Worm (Caenorhabditis elegans) whole organism, young adult: ENCODE measurements around the gene nuaf-1.
A peak's percentile ranks its signal among the peaks of the same experiment; 100 is the strongest.

Source experiments
- B0261.1 ChIP-seq: sonication (generic microtip); optimal IDR thresholded peaks from 2 replicates; lab custom pipeline; 2016; ENCODE audit warnings: mild to moderate bottlenecking, missing genetic modification characterization, moderate library complexity, missing compliant biosample characterization
- B0336.3 ChIP-seq: fragments of 200-800 bp; sonication (Bioruptor generic); IDR thresholded peaks from 2 replicates; pipeline ENCODE4 v1.3.6; 2022; ENCODE audit warnings: missing genetic modification characterization, missing compliant biosample characterization
- D2030.7 ChIP-seq: fragments of 200-800 bp; sonication (Bioruptor generic); IDR thresholded peaks from 2 replicates; pipeline ENCODE4 v1.3.6; 2022; ENCODE audit warnings: missing genetic modification reagents, missing genetic modification characterization, missing compliant biosample characterization
- F23B12.7 ChIP-seq: sonication (generic microtip); optimal IDR thresholded peaks from 2 replicates; lab custom pipeline; 2017; ENCODE audit warnings: missing genetic modification characterization, mild to moderate bottlenecking, missing compliant biosample characterization, antibody characterized with exemption, moderate library complexity; ENCODE audit not compliant: insufficient read depth
- F37B4.10 ChIP-seq: fragments of 200-800 bp; sonication (Bioruptor generic); IDR thresholded peaks from 2 replicates; pipeline ENCODE4 v1.3.6; 2022; ENCODE audit warnings: missing genetic modification characterization, missing compliant biosample characterization
- F39B2.1 ChIP-seq: fragments of 200-800 bp; sonication (Bioruptor generic); IDR thresholded peaks from 2 replicates; pipeline ENCODE4 v1.3.6; 2022; ENCODE audit warnings: missing genetic modification reagents, missing genetic modification characterization, missing compliant biosample characterization
- F49E8.2 ChIP-seq: sonication (generic microtip); optimal IDR thresholded peaks from 3 replicates; lab custom pipeline; 2017; ENCODE audit warnings: missing genetic modification characterization, mild to moderate bottlenecking, missing compliant biosample characterization, antibody characterized with exemption, moderate library complexity; ENCODE audit not compliant: insufficient read depth
- F52B5.7 ChIP-seq: sonication (generic microtip); optimal IDR thresholded peaks from 2 replicates; lab custom pipeline; 2016; ENCODE audit warnings: mild to moderate bottlenecking, missing genetic modification characterization, missing compliant biosample characterization
- K11D2.4 ChIP-seq: fragments of 200-800 bp; sonication (Bioruptor generic); IDR thresholded peaks from 2 replicates; pipeline ENCODE4 v1.3.6; 2022; ENCODE audit warnings: missing genetic modification reagents, missing genetic modification characterization, missing compliant biosample characterization
- Y53G8AR.9 ChIP-seq: fragments of 200-800 bp; sonication (Bioruptor generic); conservative IDR thresholded peaks from 2 replicates; pipeline ENCODE4 v1.3.6; 2022; ENCODE audit warnings: missing genetic modification reagents, missing genetic modification characterization, missing compliant biosample characterization
- Y56A3A.18 ChIP-seq: fragments of 200-800 bp; sonication (Bioruptor generic); IDR thresholded peaks from 2 replicates; pipeline ENCODE4 v1.3.6; 2022; ENCODE audit warnings: missing genetic modification reagents, missing genetic modification characterization, missing compliant biosample characterization
- Y67H2A.10 ChIP-seq: fragments of 200-800 bp; sonication (Bioruptor generic); conservative IDR thresholded peaks from 2 replicates; pipeline ENCODE4 v1.3.6; 2022; ENCODE audit warnings: missing genetic modification reagents, missing genetic modification characterization, missing compliant biosample characterization
- Y95B8A.8 ChIP-seq: fragments of 200-800 bp; sonication (Bioruptor generic); IDR thresholded peaks from 2 replicates; pipeline ENCODE4 v1.3.6; 2022; ENCODE audit warnings: missing genetic modification reagents, missing genetic modification characterization, missing compliant biosample characterization
- ZK185.1 ChIP-seq: sonication (generic microtip); optimal IDR thresholded peaks from 2 replicates; lab custom pipeline; 2016; ENCODE audit warnings: mild to moderate bottlenecking, missing genetic modification characterization, missing compliant biosample characterization; ENCODE audit not compliant: poor library complexity, severe bottlenecking
- akir-1 ChIP-seq: fragments of 200-800 bp; sonication (Bioruptor generic); optimal IDR thresholded peaks from 2 replicates; lab custom pipeline; 2018; ENCODE audit warnings: mild to moderate bottlenecking, missing genetic modification characterization, moderate library complexity, missing compliant biosample characterization
- aptf-2 ChIP-seq: fragments of 200-800 bp; sonication (Bioruptor generic); conservative IDR thresholded peaks from 2 replicates; pipeline ENCODE4 v1.3.6; 2022; ENCODE audit warnings: missing genetic modification reagents, missing genetic modification characterization, missing compliant biosample characterization
- ccch-3 ChIP-seq: fragments of 200-800 bp; sonication (Bioruptor generic); optimal IDR thresholded peaks from 2 replicates; lab custom pipeline; 2018; ENCODE audit warnings: mild to moderate bottlenecking, missing genetic modification characterization, missing compliant biosample characterization
- ceh-27 ChIP-seq: fragments of 200-800 bp; sonication (Bioruptor generic); optimal IDR thresholded peaks from 2 replicates; lab custom pipeline; 2018; ENCODE audit warnings: mild to moderate bottlenecking, missing genetic modification characterization, moderate library complexity, missing compliant biosample characterization
- chd-7 ChIP-seq: sonication (generic microtip); optimal IDR thresholded peaks from 2 replicates; lab custom pipeline; 2016; ENCODE audit warnings: mild to moderate bottlenecking, missing genetic modification characterization, moderate library complexity, missing compliant biosample characterization
- efl-1 ChIP-seq: fragments of 150-350 bp; optimal IDR thresholded peaks from 2 replicates; lab custom pipeline; 2014; ENCODE audit warnings: missing biosample characterization, missing genetic modification reagents, missing genetic modification characterization
- egl-44 ChIP-seq: fragments of 200-800 bp; sonication (Bioruptor generic); IDR thresholded peaks from 2 replicates; pipeline ENCODE4 v1.3.6; 2022; ENCODE audit warnings: missing genetic modification reagents, missing genetic modification characterization, missing compliant biosample characterization
- hlh-26 ChIP-seq: fragments of 200-800 bp; sonication (Bioruptor generic); conservative IDR thresholded peaks from 2 replicates; pipeline ENCODE4 v1.3.6; 2022; ENCODE audit warnings: missing genetic modification reagents, missing genetic modification characterization, missing compliant biosample characterization
- hmg-1.2 ChIP-seq: fragments of 200-800 bp; sonication (Bioruptor generic); IDR thresholded peaks from 2 replicates; pipeline ENCODE4 v1.3.6; 2022; ENCODE audit warnings: missing genetic modification reagents, missing genetic modification characterization, missing compliant biosample characterization
- hmg-20 ChIP-seq: fragments of 200-800 bp; sonication (Bioruptor generic); IDR thresholded peaks from 2 replicates; pipeline ENCODE4 v1.3.6; 2022; ENCODE audit warnings: missing genetic modification reagents, missing genetic modification characterization, missing compliant biosample characterization
- hsf-1 ChIP-seq: fragments of 200-800 bp; sonication (Bioruptor generic); IDR thresholded peaks from 2 replicates; pipeline ENCODE4 v1.3.6; 2022; ENCODE audit warnings: missing genetic modification reagents, missing genetic modification characterization, missing compliant biosample characterization
- let-526 ChIP-seq: fragments of 200-800 bp; sonication (Bioruptor generic); IDR thresholded peaks from 2 replicates; pipeline ENCODE4 v1.3.6; 2022; ENCODE audit warnings: missing genetic modification reagents, missing genetic modification characterization, missing compliant biosample characterization
- let-607 ChIP-seq, 2 experiments: fragments of 200-800 bp in 1 of 2; sonication (Bioruptor generic) in 1 of 2; sonication (generic microtip) in 1 of 2; optimal IDR thresholded peaks; 2 replicates each; lab custom pipeline; 2016 to 2018; ENCODE audit warnings: mild to moderate bottlenecking in 2 of 2, missing compliant biosample characterization in 2 of 2, missing genetic modification characterization in 2 of 2, moderate library complexity in 2 of 2, missing genotype in 1 of 2
- lin-26 ChIP-seq: fragments of 200-800 bp; sonication (Bioruptor generic); IDR thresholded peaks from 2 replicates; pipeline ENCODE4 v1.3.6; 2022; ENCODE audit warnings: missing genetic modification reagents, missing genetic modification characterization, missing compliant biosample characterization
- lin-40 ChIP-seq: sonication (generic microtip); optimal IDR thresholded peaks from 2 replicates; lab custom pipeline; 2016; ENCODE audit warnings: missing genetic modification characterization, mild to moderate bottlenecking, missing compliant biosample characterization, missing genotype, missing genetic modification reagents
- lin-54 ChIP-seq: fragments of 200-800 bp; sonication (Bioruptor generic); optimal IDR thresholded peaks from 2 replicates; lab custom pipeline; 2018; ENCODE audit warnings: mild to moderate bottlenecking, missing genetic modification characterization, missing compliant biosample characterization
- madf-3 ChIP-seq: fragments of 200-800 bp; sonication (Bioruptor generic); IDR thresholded peaks from 2 replicates; pipeline ENCODE4 v1.3.6; 2022; ENCODE audit warnings: missing genetic modification reagents, missing genetic modification characterization, missing compliant biosample characterization
- madf-6 ChIP-seq: fragments of 200-800 bp; sonication (Bioruptor generic); IDR thresholded peaks from 2 replicates; pipeline ENCODE4 v1.3.6; 2022; ENCODE audit warnings: missing genetic modification reagents, missing genetic modification characterization, missing compliant biosample characterization
- mel-28 ChIP-seq: sonication (generic microtip); optimal IDR thresholded peaks from 2 replicates; lab custom pipeline; 2016; ENCODE audit warnings: borderline replicate concordance, mild to moderate bottlenecking, missing genetic modification characterization, missing compliant biosample characterization
- nfyb-1 ChIP-seq: fragments of 200-800 bp; sonication (Bioruptor generic); IDR thresholded peaks from 2 replicates; pipeline ENCODE4 v1.3.6; 2022; ENCODE audit warnings: missing genetic modification reagents, missing genetic modification characterization, missing compliant biosample characterization
- nhr-120 ChIP-seq: fragments of 200-800 bp; sonication (Bioruptor generic); IDR thresholded peaks from 2 replicates; pipeline ENCODE4 v1.3.6; 2022; ENCODE audit warnings: missing genetic modification characterization, missing compliant biosample characterization
- nhr-179 ChIP-seq: sonication (generic microtip); optimal IDR thresholded peaks from 2 replicates; lab custom pipeline; 2016; ENCODE audit warnings: mild to moderate bottlenecking, missing genetic modification characterization, missing compliant biosample characterization
- nhr-80 ChIP-seq: sonication (generic microtip); optimal IDR thresholded peaks from 2 replicates; lab custom pipeline; 2016; ENCODE audit warnings: missing genetic modification characterization, missing compliant biosample characterization
- nhr-90 ChIP-seq: sonication (generic microtip); optimal IDR thresholded peaks from 2 replicates; lab custom pipeline; 2016; ENCODE audit warnings: missing genotype, mild to moderate bottlenecking, missing genetic modification characterization, missing compliant biosample characterization
- rcor-1 ChIP-seq: fragments of 200-800 bp; sonication (Bioruptor generic); IDR thresholded peaks from 2 replicates; pipeline ENCODE4 v1.3.6; 2022; ENCODE audit warnings: missing genetic modification reagents, missing genetic modification characterization, missing compliant biosample characterization
- snpc-1.1 ChIP-seq: sonication (generic microtip); optimal IDR thresholded peaks from 2 replicates; lab custom pipeline; 2017; ENCODE audit warnings: missing genetic modification characterization, mild to moderate bottlenecking, missing compliant biosample characterization, antibody characterized with exemption, moderate library complexity, missing genotype, missing genetic modification reagents; ENCODE audit not compliant: insufficient read depth
- snpc-3.4 ChIP-seq: sonication (generic microtip); optimal IDR thresholded peaks from 2 replicates; lab custom pipeline; 2017; ENCODE audit warnings: missing genetic modification characterization, mild to moderate bottlenecking, missing compliant biosample characterization, antibody characterized with exemption, moderate library complexity, missing genotype, missing genetic modification reagents
- snpc-4 ChIP-seq, 5 experiments: fragments of 150-350 bp in 1 of 5; sonication (generic microtip) in 4 of 5; optimal IDR thresholded peaks; 2 replicates each; lab custom pipeline; 2014 to 2018; ENCODE audit warnings: missing genetic modification characterization in 5 of 5, missing biosample characterization in 3 of 5, antibody characterized with exemption in 2 of 5, mild to moderate bottlenecking in 2 of 5, missing compliant biosample characterization in 2 of 5, missing genotype in 2 of 5, moderate library complexity in 2 of 5, missing genetic modification reagents in 1 of 5
- tbp1 ChIP-seq: fragments of 200-800 bp; sonication (Bioruptor generic); optimal IDR thresholded peaks from 2 replicates; lab custom pipeline; 2018; ENCODE audit warnings: mild to moderate bottlenecking, missing genetic modification characterization, missing compliant biosample characterization
- unc-130 ChIP-seq: sonication (generic microtip); optimal IDR thresholded peaks from 2 replicates; lab custom pipeline; 2016; ENCODE audit warnings: missing genetic modification reagents, missing genetic modification characterization, missing compliant biosample characterization
- unc-62 ChIP-seq: fragments of 150-350 bp; optimal IDR thresholded peaks from 2 replicates; lab custom pipeline; 2014; ENCODE audit warnings: missing biosample characterization, missing genetic modification reagents, missing genetic modification characterization
- zim-3 ChIP-seq: sonication (generic microtip); optimal IDR thresholded peaks from 2 replicates; lab custom pipeline; 2017; ENCODE audit warnings: mild to moderate bottlenecking, missing genetic modification characterization, moderate library complexity, missing compliant biosample characterization
- ztf-26 ChIP-seq: sonication (generic microtip); optimal IDR thresholded peaks from 2 replicates; lab custom pipeline; 2017; ENCODE audit warnings: missing genetic modification characterization, missing compliant biosample characterization
- ztf-3 ChIP-seq: fragments of 200-800 bp; sonication (Bioruptor generic); optimal IDR thresholded peaks from 2 replicates; lab custom pipeline; 2018; ENCODE audit warnings: mild to moderate bottlenecking, missing genetic modification characterization, missing compliant biosample characterization

Gene nuaf-1

ce11 chrV:13568533-13568932 lies at the start of gene nuaf-1, which contains the start of gene bir-2:
Gene nuaf-1, minus strand, starts transcription at chrV:13568630.
Gene bir-2, plus strand, starts transcription at chrV:13568850.
- TF ChIP-seq Y67H2A.10 (GFP tag; lab: Robert Waterston, UW) (no peak), B0261.1 (tag; lab: Kevin White, UChicago) (no peak), hmg-20 (no peak), nhr-120 (GFP tag; lab: Robert Waterston, UW) (no peak), ztf-26 (tag; lab: Kevin White, UChicago) (no peak), tbp1 (GFP tag; lab: Kevin White, UChicago) (no peak), snpc-3.4 (tag; lab: Kevin White, UChicago) (peak; percentile 67), aptf-2 (no peak), Y56A3A.18 (GFP tag; lab: Robert Waterston, UW) (no peak), D2030.7 (GFP tag; lab: Robert Waterston, UW) (peak; percentile 45), nfyb-1 (GFP tag; lab: Robert Waterston, UW) (no peak), B0336.3 (GFP tag; lab: Robert Waterston, UW) (no peak), ztf-3 (GFP tag; lab: Kevin White, UChicago) (no peak), egl-44 (GFP tag; lab: Robert Waterston, UW) (no peak), mel-28 (tag; lab: Kevin White, UChicago) (no peak), akir-1 (GFP tag; lab: Kevin White, UChicago) (no peak), F49E8.2 (tag; lab: Kevin White, UChicago) (no peak), lin-54 (peak; percentile 65), rcor-1 (GFP tag; lab: Robert Waterston, UW) (peak; percentile 29; the same call in 1 of the 2 replicates), ZK185.1 (tag; lab: Kevin White, UChicago) (no peak), madf-3 (GFP tag; lab: Robert Waterston, UW) (no peak), efl-1 (GFP tag; lab: Kevin White, UChicago) (peak; percentile 46), nhr-80 (tag; lab: Kevin White, UChicago) (peak; percentile 8), Y53G8AR.9 (GFP tag; lab: Robert Waterston, UW) (no peak), lin-26 (GFP tag; lab: Robert Waterston, UW) (no peak), unc-62 (GFP tag; lab: Kevin White, UChicago) (no peak), snpc-1.1 (no peak), F37B4.10 (GFP tag; lab: Robert Waterston, UW) (no peak), hsf-1 (GFP tag; lab: Robert Waterston, UW) (no peak), ceh-27 (GFP tag; lab: Kevin White, UChicago) (no peak), madf-6 (peak; percentile 63), F52B5.7 (tag; lab: Kevin White, UChicago) (no peak), snpc-4 (GFP tag; optimal IDR thresholded peaks at IDR 0.05; lab: Kevin White, UChicago) (no peak), snpc-4 (tag; optimal IDR thresholded peaks at IDR 0.05; lab: Kevin White, UChicago) (peak in 2 of 4 experiments; percentile 17 to 40), chd-7 (tag; lab: Kevin White, UChicago) (no peak), zim-3 (tag; lab: Kevin White, UChicago) (no peak), let-526 (no peak), K11D2.4 (GFP tag; lab: Robert Waterston, UW) (no peak), lin-40 (no peak), Y95B8A.8 (no peak), nhr-179 (no peak), nhr-90 (tag; lab: Kevin White, UChicago) (no peak), hlh-26 (no peak), hmg-1.2 (0 out of 2 replicates have a peak, but pooled peaks have one; percentile 8), let-607 (tag; optimal IDR thresholded peaks at IDR 0.05; lab: Kevin White, UChicago) (no peak), unc-130 (no peak), F39B2.1 (GFP tag; lab: Robert Waterston, UW) (no peak), ccch-3 (GFP tag; lab: Kevin White, UChicago) (no peak), F23B12.7 (tag; lab: Kevin White, UChicago) (peak; percentile 3)
